Worm (Caenorhabditis elegans): ENCODE results near the gene cdo-1.

DNA sequence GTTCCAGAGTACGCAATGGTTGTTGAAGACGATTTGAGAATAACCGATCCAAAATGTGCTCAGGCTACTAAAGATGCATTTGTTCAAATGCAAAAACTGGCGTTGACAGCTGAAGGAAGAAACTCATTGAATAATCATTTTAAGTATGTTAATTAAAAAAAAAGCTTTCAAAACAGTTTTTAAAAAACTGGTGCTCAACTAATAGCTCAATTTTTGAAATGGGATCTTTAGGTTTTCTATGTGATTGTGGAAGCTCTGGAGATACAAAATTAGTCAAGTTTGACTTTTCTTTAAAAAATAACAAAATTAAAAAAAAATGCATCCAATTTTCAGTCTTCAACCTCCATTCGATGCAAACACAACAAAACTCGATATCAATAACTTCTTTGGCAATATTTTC, 10.3 kb upstream of the cdo-1 start:
- TF ChIP-seq mdl-1 (tag; optimal IDR thresholded peaks at IDR 0.05) = no peak
- no peak for TF ChIP-seq nhr-12 (tag; optimal IDR thresholded peaks at IDR 0.05)
- no peak for TF ChIP-seq R02D3.7 (tag; optimal IDR thresholded peaks at IDR 0.05)
- no peak for TF ChIP-seq ceh-82 (tag; optimal IDR thresholded peaks at IDR 0.05)
- TF ChIP-seq zag-1 (tag; optimal IDR thresholded peaks at IDR 0.05) = no peak
- no peak for TF ChIP-seq sma-9 (GFP tag; optimal IDR thresholded peaks at IDR 0.05)
- TF ChIP-seq sma-9 (tag; optimal IDR thresholded peaks at IDR 0.05) = no peak
- TF ChIP-seq aly-2 (tag; optimal IDR thresholded peaks at IDR 0.05) = no peak
- TF ChIP-seq unc-62 (GFP tag; optimal IDR thresholded peaks at IDR 0.05) = no peak
- no peak for TF ChIP-seq nhr-6 (tag; optimal IDR thresholded peaks at IDR 0.05)
- TF ChIP-seq snpc-4 (tag; optimal IDR thresholded peaks at IDR 0.05) = no peak
- TF ChIP-seq nhr-10 (tag; optimal IDR thresholded peaks at IDR 0.05) = no peak
- TF ChIP-seq ama-1 (optimal IDR thresholded peaks at IDR 0.05) = no peak

Measured in whole organism, L2 larva.